Fruit fly (Drosophila melanogaster): Measurements from ENCODE around the gene CG11927.

The CG11927 gene

DNA sequence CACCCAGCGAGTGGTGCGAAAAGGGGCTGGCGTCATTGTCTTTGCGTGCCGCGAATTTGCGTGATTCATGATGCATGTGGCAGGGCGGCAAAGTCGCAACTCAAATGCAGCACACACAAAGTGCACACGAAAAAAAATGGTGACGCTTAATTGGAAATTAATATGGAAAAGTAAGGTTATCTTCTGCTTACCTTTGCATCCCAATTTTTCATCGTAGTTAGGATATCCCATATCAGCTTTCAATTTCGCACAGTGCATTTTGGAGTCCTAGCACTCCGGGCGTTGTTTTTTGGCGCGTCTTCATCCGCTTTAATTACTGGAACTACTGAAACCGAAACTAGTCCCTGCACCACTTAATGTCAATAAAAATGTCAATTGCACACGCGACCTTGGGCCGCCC lies 27.6 kb upstream of the CG11927 start:
- TF ChIP-seq fd96Ca (GFP tag; IDR thresholded peaks at IDR 0.05) (peak; percentile 53; the same call in 1 of the 3 replicates), CG4496 (GFP tag; IDR thresholded peaks at IDR 0.05) (peak; percentile 73), CG34367 (tag; optimal IDR thresholded peaks at IDR 0.05) (no peak), Ets98B (GFP tag; IDR thresholded peaks at IDR 0.05) (peak; percentile 10; the same call in 1 of the 2 replicates), CG10348 (GFP tag; IDR thresholded peaks at IDR 0.05) (no peak), D1 (tag; optimal IDR thresholded peaks at IDR 0.05) (no peak), CG17806 (tag; optimal IDR thresholded peaks at IDR 0.05) (peak; percentile 1), CG9948 (tag; optimal IDR thresholded peaks at IDR 0.05) (peak; percentile 4)

DNA sequence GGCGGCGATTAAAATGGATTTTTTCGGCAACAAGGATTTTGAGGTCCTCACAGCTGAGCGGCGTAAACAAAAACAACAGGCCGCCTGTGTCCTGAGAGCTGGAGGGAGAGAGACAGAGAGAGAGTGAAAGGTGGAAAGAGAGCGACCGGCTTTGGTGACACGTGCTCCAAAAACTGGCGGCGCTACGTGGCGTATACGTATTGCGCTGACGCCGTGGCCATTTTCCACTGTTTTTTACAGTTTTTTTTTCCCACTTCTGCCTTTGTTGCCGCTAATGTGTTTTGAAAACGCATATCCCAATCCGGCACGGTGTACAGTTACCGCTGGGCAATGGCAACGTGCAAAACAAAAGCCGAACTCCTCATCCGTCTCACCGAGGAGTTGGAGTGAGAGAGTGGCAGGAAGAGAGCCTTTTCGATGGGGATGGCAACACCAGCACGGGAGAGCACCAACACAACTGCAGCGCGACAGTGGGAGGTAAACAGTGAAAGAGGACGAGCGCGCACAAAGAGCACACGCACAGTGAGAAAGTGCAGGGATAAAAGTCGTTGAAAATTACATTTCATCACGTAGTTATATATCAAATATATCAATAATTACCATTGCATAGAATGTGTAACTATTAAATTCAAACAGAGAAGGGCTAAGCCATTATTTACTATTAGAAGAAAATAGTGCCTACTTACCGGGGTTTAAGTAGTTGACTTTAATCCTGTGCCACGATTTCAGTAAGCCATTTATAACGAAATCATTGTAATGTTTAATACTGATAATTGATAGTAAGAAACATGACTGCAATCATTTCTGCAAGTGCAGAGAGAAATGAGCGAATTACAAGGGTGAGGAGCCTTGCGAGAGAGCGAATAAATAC lies 26.9 kb upstream of the CG11927 start:
- peak; percentile 40; the same call in 1 of the 3 replicates for TF ChIP-seq fd96Ca (GFP tag; IDR thresholded peaks at IDR 0.05)
- TF ChIP-seq D1 (tag; optimal IDR thresholded peaks at IDR 0.05), result no peak
- TF ChIP-seq gl (tag; optimal IDR thresholded peaks at IDR 0.05), result peak; percentile 54
- TF ChIP-seq EcR (GFP tag; optimal IDR thresholded peaks at IDR 0.05), result no peak
- TF ChIP-seq CG32121 (GFP tag; IDR thresholded peaks at IDR 0.05), result no peak
- peak; percentile 78 for TF ChIP-seq CG34367 (tag; optimal IDR thresholded peaks at IDR 0.05)
- peak; percentile 80 for TF ChIP-seq CG15710 (tag; optimal IDR thresholded peaks at IDR 0.05)
- TF ChIP-seq CG17806 (tag; optimal IDR thresholded peaks at IDR 0.05), result peak; percentile 73
- TF ChIP-seq CG13204 (GFP tag; optimal IDR thresholded peaks at IDR 0.05), result peak; percentile 47
- TF ChIP-seq Pif1B (GFP tag; optimal IDR thresholded peaks at IDR 0.05), result peak; percentile 72
- no peak for TF ChIP-seq CG10348 (GFP tag; IDR thresholded peaks at IDR 0.05)
- TF ChIP-seq CG4496 (GFP tag; IDR thresholded peaks at IDR 0.05), result peak; percentile 42; the same call in 2 of the 3 replicates
- TF ChIP-seq CG14655 (GFP tag; optimal IDR thresholded peaks at IDR 0.05), result peak; percentile 80
- no peak; the same call in 1 of the 2 replicates for TF ChIP-seq CG12605 (GFP tag; IDR thresholded peaks at IDR 0.05)
- TF ChIP-seq Snoo (tag; optimal IDR thresholded peaks at IDR 0.05), result peak; percentile 74
- TF ChIP-seq Pif1A (GFP tag; optimal IDR thresholded peaks at IDR 0.05), result peak; percentile 70
- TF ChIP-seq CG9948 (tag; optimal IDR thresholded peaks at IDR 0.05), result peak; percentile 77
- 0 out of 2 replicates have a peak, but pooled peaks have one; percentile 12 for TF ChIP-seq rn (GFP tag; IDR thresholded peaks at IDR 0.05)
- TF ChIP-seq CG8301 (tag; optimal IDR thresholded peaks at IDR 0.05), result peak; percentile 54
- no peak for TF ChIP-seq CG8159 (tag; optimal IDR thresholded peaks at IDR 0.05)
- TF ChIP-seq Ets98B (GFP tag; IDR thresholded peaks at IDR 0.05), result no peak

dm6 chr2L:4821319-4821717 lies 26.2 kb upstream of the CG11927 start:
- TF ChIP-seq CG14655 (GFP tag; optimal IDR thresholded peaks at IDR 0.05), result peak; percentile 84
- TF ChIP-seq Pif1A (GFP tag; optimal IDR thresholded peaks at IDR 0.05), result peak; percentile 77
- peak; percentile 66 for TF ChIP-seq CG34367 (tag; optimal IDR thresholded peaks at IDR 0.05)
- TF ChIP-seq fd96Ca (GFP tag; IDR thresholded peaks at IDR 0.05), result 0 out of 3 replicates have a peak, but pooled peaks have one; percentile 6
- peak; percentile 45; the same call in 1 of the 2 replicates for TF ChIP-seq CG32121 (GFP tag; IDR thresholded peaks at IDR 0.05)
- peak; percentile 64 for TF ChIP-seq CG8301 (tag; optimal IDR thresholded peaks at IDR 0.05)
- TF ChIP-seq CG8159 (tag; optimal IDR thresholded peaks at IDR 0.05), result peak; percentile 94
- TF ChIP-seq Ets98B (GFP tag; IDR thresholded peaks at IDR 0.05), result peak; percentile 58
- peak; percentile 76 for TF ChIP-seq CG4496 (GFP tag; IDR thresholded peaks at IDR 0.05)
- peak; percentile 38 for TF ChIP-seq gl (tag; optimal IDR thresholded peaks at IDR 0.05)
- TF ChIP-seq CG15710 (tag; optimal IDR thresholded peaks at IDR 0.05), result peak; percentile 83
- TF ChIP-seq D1 (tag; optimal IDR thresholded peaks at IDR 0.05), result peak; percentile 77
- TF ChIP-seq CG10348 (GFP tag; IDR thresholded peaks at IDR 0.05), result no peak
- TF ChIP-seq EcR (GFP tag; optimal IDR thresholded peaks at IDR 0.05), result no peak
- peak; percentile 34 for TF ChIP-seq CG13204 (GFP tag; optimal IDR thresholded peaks at IDR 0.05)
- TF ChIP-seq CG17806 (tag; optimal IDR thresholded peaks at IDR 0.05), result peak; percentile 86
- TF ChIP-seq CG9948 (tag; optimal IDR thresholded peaks at IDR 0.05), result peak; percentile 87
- TF ChIP-seq Snoo (tag; optimal IDR thresholded peaks at IDR 0.05), result peak; percentile 69
- TF ChIP-seq Pif1B (GFP tag; optimal IDR thresholded peaks at IDR 0.05), result peak; percentile 70
- no peak for TF ChIP-seq rn (GFP tag; IDR thresholded peaks at IDR 0.05)
- 0 out of 2 replicates have a peak, but pooled peaks have one; percentile 29 for TF ChIP-seq CG12605 (GFP tag; IDR thresholded peaks at IDR 0.05)

- TF ChIP-seq Snoo (tag; optimal IDR thresholded peaks at IDR 0.05), result no peak
Observed at dm6 chr2L:4821757-4822156, 25.8 kb upstream of the CG11927 start, which contains the start of gene CG15628. CG15628 (plus strand) TSS chr2L:4821774.

DNA sequence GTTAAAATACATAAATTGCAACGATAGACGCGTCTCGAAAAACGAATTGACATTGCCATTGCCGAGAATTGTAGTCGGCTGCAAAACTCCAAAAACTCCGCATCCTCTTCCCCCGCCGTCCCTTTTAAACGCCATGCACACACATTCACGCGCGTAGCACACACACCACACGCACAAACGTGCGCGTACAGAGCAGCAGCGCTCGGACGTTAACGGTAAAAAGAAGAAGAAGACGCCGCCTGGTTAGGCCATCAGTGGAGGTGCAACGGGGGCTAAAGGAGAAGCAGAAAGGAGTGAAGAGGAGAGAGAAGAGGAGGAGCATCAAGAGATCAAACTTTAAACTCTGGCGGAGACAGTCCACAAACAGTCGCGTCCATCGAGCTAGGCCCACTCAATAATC lies 25.3 kb upstream of the CG11927 start:
- TF ChIP-seq CG17806 (tag; optimal IDR thresholded peaks at IDR 0.05) (no peak), CG13204 (GFP tag; optimal IDR thresholded peaks at IDR 0.05) (peak; percentile 76), CG4496 (GFP tag; IDR thresholded peaks at IDR 0.05) (0 out of 3 replicates have a peak, but pooled peaks have one; percentile 14), EcR (GFP tag; optimal IDR thresholded peaks at IDR 0.05) (no peak), CG10348 (GFP tag; IDR thresholded peaks at IDR 0.05) (no peak), Pif1B (GFP tag; optimal IDR thresholded peaks at IDR 0.05) (no peak), CG8301 (tag; optimal IDR thresholded peaks at IDR 0.05) (no peak), CG8159 (tag; optimal IDR thresholded peaks at IDR 0.05) (no peak), D1 (tag; optimal IDR thresholded peaks at IDR 0.05) (no peak), CG15710 (tag; optimal IDR thresholded peaks at IDR 0.05) (no peak)

DNA sequence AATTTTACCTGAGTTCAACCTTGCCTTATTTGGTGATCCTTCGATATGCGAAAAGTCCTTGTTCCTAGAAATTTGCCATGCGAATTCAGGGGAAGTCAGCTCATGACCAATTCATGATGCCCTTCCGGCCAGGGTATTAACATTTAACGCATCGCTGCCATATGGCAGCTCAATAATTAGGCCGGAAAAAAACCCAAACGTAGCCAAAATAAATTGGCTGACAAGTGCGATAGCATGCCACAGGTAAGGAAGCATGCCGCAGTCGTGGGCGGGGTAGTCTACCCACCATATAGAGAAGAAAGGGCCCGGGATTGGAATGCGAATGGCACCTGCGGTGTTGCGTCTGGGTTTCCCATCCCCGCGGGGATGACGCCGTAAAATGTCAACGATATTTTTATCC lies 23.8 kb upstream of the CG11927 start:
- TF ChIP-seq rn (GFP tag; IDR thresholded peaks at IDR 0.05), result no peak
- TF ChIP-seq Ets98B (GFP tag; IDR thresholded peaks at IDR 0.05), result no peak
- TF ChIP-seq EcR (GFP tag; optimal IDR thresholded peaks at IDR 0.05), result no peak
- TF ChIP-seq Pif1B (GFP tag; optimal IDR thresholded peaks at IDR 0.05), result no peak
- no peak for TF ChIP-seq CG13204 (GFP tag; optimal IDR thresholded peaks at IDR 0.05)
- TF ChIP-seq CG9948 (tag; optimal IDR thresholded peaks at IDR 0.05), result no peak
- TF ChIP-seq CG10348 (GFP tag; IDR thresholded peaks at IDR 0.05), result no peak
- TF ChIP-seq CG4496 (GFP tag; IDR thresholded peaks at IDR 0.05), result no peak
- TF ChIP-seq CG34367 (tag; optimal IDR thresholded peaks at IDR 0.05), result no peak
- no peak for TF ChIP-seq fd96Ca (GFP tag; IDR thresholded peaks at IDR 0.05)
- no peak for TF ChIP-seq CG12605 (GFP tag; IDR thresholded peaks at IDR 0.05)
- no peak for TF ChIP-seq D1 (tag; optimal IDR thresholded peaks at IDR 0.05)

Measured in whole organism, pupa.